Worm (Caenorhabditis elegans): ENCODE results near the gene C33G3.5.

DNA sequence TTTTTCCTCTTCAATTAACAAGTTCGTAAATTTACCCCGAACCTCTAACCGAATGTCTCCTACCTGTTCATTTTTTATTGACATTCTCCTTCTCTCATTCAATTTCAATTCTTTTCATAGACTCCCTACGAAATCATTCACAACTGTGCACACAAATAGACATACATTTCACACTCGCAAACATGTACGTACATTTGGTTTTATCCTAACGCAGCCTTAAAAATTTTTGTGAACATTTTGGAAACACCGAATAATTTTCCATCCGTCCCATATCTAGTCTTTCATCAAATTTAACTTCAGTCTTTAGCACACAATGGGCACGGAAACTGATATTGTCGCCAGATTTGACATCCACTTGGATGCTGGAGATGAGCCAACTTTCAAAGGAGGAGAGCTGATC is 45.0 kb downstream of the C33G3.5 start, which contains the start of gene arrd-25:
- TF ChIP-seq ama-1 (optimal IDR thresholded peaks at IDR 0.05) (no peak), tbx-37 (GFP tag; conservative IDR thresholded peaks at IDR 0.05) (no peak), scrt-1 (GFP tag; IDR thresholded peaks at IDR 0.05) (no peak), hmg-4 (GFP tag; optimal IDR thresholded peaks at IDR 0.05) (no peak), ceh-36 (tag; optimal IDR thresholded peaks at IDR 0.05) (no peak), ceh-13 (GFP tag; optimal IDR thresholded peaks at IDR 0.05) (no peak), tbx-11 (GFP tag; IDR thresholded peaks at IDR 0.05) (no peak), flt-1 (GFP tag; IDR thresholded peaks at IDR 0.05) (no peak), F13C5.2 (tag; optimal IDR thresholded peaks at IDR 0.05) (no peak), ets-7 (tag; optimal IDR thresholded peaks at IDR 0.05) (no peak)
